Fruit fly (Drosophila melanogaster) whole organism, wandering third instar larva: ENCODE results near the gene COX4.

ENCODE experiments used
- CG9705 ChIP-seq: fragments of 200-800 bp; sonication (Bioruptor generic); optimal IDR thresholded peaks from 2 replicates; lab custom pipeline; 2018; ENCODE audit warnings: missing biosample characterization, mild to moderate bottlenecking, missing genetic modification characterization
- Hr78 ChIP-seq: fragments of >200 bp; optimal IDR thresholded peaks from 2 replicates; lab custom pipeline; 2017; ENCODE audit warnings: missing biosample characterization, missing genetic modification characterization
- Sp1 ChIP-seq: fragments of 200-800 bp; sonication (Bioruptor generic); optimal IDR thresholded peaks from 3 replicates; lab custom pipeline; 2019; ENCODE audit warnings: missing biosample characterization, mild to moderate bottlenecking, missing genetic modification characterization, moderate library complexity
- dmrt93B ChIP-seq: fragments of 200-800 bp; sonication (Bioruptor generic); optimal IDR thresholded peaks from 2 replicates; lab custom pipeline; 2018; ENCODE audit warnings: missing biosample characterization, mild to moderate bottlenecking, missing genetic modification characterization
- ey ChIP-seq: fragments of 200-800 bp; sonication (Bioruptor generic); optimal IDR thresholded peaks from 2 replicates; lab custom pipeline; 2016; ENCODE audit warnings: missing biosample characterization, missing genetic modification characterization
- lola ChIP-seq: fragments of >200 bp; optimal IDR thresholded peaks from 2 replicates; lab custom pipeline; 2017; ENCODE audit warnings: missing biosample characterization, missing genetic modification characterization
- sage ChIP-seq: fragments of 200-800 bp; sonication (Bioruptor generic); optimal IDR thresholded peaks from 2 replicates; lab custom pipeline; 2016; ENCODE audit warnings: missing biosample characterization, mild to moderate bottlenecking, missing genetic modification characterization

DNA sequence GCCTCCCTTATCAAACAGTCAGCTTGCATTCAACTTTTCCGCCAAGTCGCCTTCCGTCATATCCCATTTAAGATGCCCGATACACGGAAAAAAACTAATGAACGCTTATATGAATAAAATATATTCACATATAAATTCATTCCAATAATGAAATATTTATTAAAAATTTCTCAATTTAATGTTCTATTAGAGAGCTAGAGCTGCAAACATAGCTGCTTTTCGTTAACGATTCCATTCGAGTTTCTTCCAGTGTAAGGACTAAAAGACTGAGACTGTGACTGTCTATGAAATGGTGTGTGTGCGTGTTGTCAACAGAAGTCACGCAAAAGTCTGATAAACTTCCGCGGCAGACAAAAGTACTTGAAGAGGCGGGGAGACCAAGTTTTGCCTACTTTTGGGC lies 28.4 kb upstream of the COX4 start:
- no peak for TF ChIP-seq Hr78 (GFP tag; lab: Kevin White, UChicago)
- TF ChIP-seq CG9705 (GFP tag; lab: Kevin White, UChicago) = no peak
- TF ChIP-seq sage (GFP tag; lab: Kevin White, UChicago) = no peak
- no peak for TF ChIP-seq dmrt93B (GFP tag; lab: Kevin White, UChicago)
- TF ChIP-seq lola (GFP tag; lab: Kevin White, UChicago) = no peak
- no peak for TF ChIP-seq ey (GFP tag; lab: Kevin White, UChicago)
- no peak for TF ChIP-seq Sp1 (GFP tag; lab: Kevin White, UChicago)
